Worm (Caenorhabditis elegans) whole organism, L3 larva: Measurements from ENCODE around the gene csn-4.
A peak's percentile ranks its signal among the peaks of the same experiment; 100 is the strongest.

Source experiments
- R02D3.7 ChIP-seq: fragments of 150-350 bp; optimal IDR thresholded peaks from 2 replicates; lab custom pipeline; 2014; ENCODE audit warnings: missing biosample characterization, missing genetic modification characterization
- aly-2 ChIP-seq: fragments of 150-350 bp; optimal IDR thresholded peaks from 2 replicates; lab custom pipeline; 2014; ENCODE audit warnings: missing biosample characterization, missing genetic modification characterization
- ama-1 ChIP-seq: fragments of 150-350 bp; optimal IDR thresholded peaks from 2 replicates; lab custom pipeline; 2018
- ceh-28 ChIP-seq: fragments of 150-350 bp; optimal IDR thresholded peaks from 2 replicates; lab custom pipeline; 2014; ENCODE audit warnings: missing biosample characterization, missing genetic modification reagents, missing genetic modification characterization
- ceh-9 ChIP-seq: sonication (generic microtip); optimal IDR thresholded peaks from 2 replicates; lab custom pipeline; 2018; ENCODE audit warnings: missing biosample characterization, missing genetic modification characterization
- egl-27 ChIP-seq: sonication (generic microtip); optimal IDR thresholded peaks from 4 replicates; lab custom pipeline; 2017; ENCODE audit warnings: missing biosample characterization, missing genetic modification reagents, missing genetic modification characterization
- egl-5 ChIP-seq: fragments of 150-350 bp; optimal IDR thresholded peaks from 2 replicates; lab custom pipeline; 2017; ENCODE audit warnings: missing biosample characterization, missing genetic modification reagents, missing genetic modification characterization, inconsistent platforms
- elt-2 ChIP-seq: sonication (generic microtip); optimal IDR thresholded peaks from 2 replicates; lab custom pipeline; 2016; ENCODE audit warnings: missing genetic modification reagents, mild to moderate bottlenecking, missing genetic modification characterization, missing compliant biosample characterization
- elt-3 ChIP-seq, 3 experiments: fragments of 150-350 bp in 1 of 3; sonication (generic microtip) in 2 of 3; optimal IDR thresholded peaks; 2 replicates in 2 of 3; 4 replicates in 1 of 3; lab custom pipeline; 2014 to 2017; ENCODE audit warnings: missing biosample characterization in 3 of 3, missing genetic modification characterization in 3 of 3
- eor-1 ChIP-seq, 2 experiments: fragments of 150-350 bp; optimal IDR thresholded peaks; 2 replicates each; lab custom pipeline; 2014 to 2018; ENCODE audit warnings: missing biosample characterization in 2 of 2, missing genetic modification characterization in 2 of 2
- fkh-2 ChIP-seq: fragments of 150-350 bp; optimal IDR thresholded peaks from 2 replicates; lab custom pipeline; 2014; ENCODE audit warnings: missing biosample characterization, missing genetic modification reagents, missing genetic modification characterization
- fos-1 ChIP-seq: fragments of 150-350 bp; optimal IDR thresholded peaks from 2 replicates; lab custom pipeline; 2014; ENCODE audit warnings: missing biosample characterization, missing genetic modification characterization
- hmg-11 ChIP-seq: sonication (generic microtip); optimal IDR thresholded peaks from 2 replicates; lab custom pipeline; 2016; ENCODE audit warnings: missing genetic modification characterization, missing compliant biosample characterization
- jun-1 ChIP-seq: fragments of 150-350 bp; optimal IDR thresholded peaks from 2 replicates; lab custom pipeline; 2014; ENCODE audit warnings: missing biosample characterization, missing genetic modification reagents, missing genetic modification characterization
- lin-15B ChIP-seq: fragments of 150-350 bp; optimal IDR thresholded peaks from 2 replicates; lab custom pipeline; 2014; ENCODE audit warnings: missing biosample characterization, missing genetic modification characterization
- lin-39 ChIP-seq: fragments of 150-350 bp; optimal IDR thresholded peaks from 2 replicates; lab custom pipeline; 2018; ENCODE audit warnings: missing biosample characterization, missing genetic modification reagents, missing genetic modification characterization
- lsy-12 ChIP-seq: sonication (generic microtip); optimal IDR thresholded peaks from 2 replicates; lab custom pipeline; 2016; ENCODE audit warnings: mild to moderate bottlenecking, missing genetic modification characterization, missing compliant biosample characterization
- mdl-1 ChIP-seq: fragments of 150-350 bp; optimal IDR thresholded peaks from 2 replicates; lab custom pipeline; 2014; ENCODE audit warnings: missing biosample characterization, missing genetic modification characterization
- mml-1 ChIP-seq: fragments of 150-350 bp; sonication (generic microtip); optimal IDR thresholded peaks from 3 replicates; lab custom pipeline; 2014; ENCODE audit warnings: missing biosample characterization, missing genetic modification characterization
- nfya-1 ChIP-seq: sonication (generic microtip); optimal IDR thresholded peaks from 2 replicates; lab custom pipeline; 2017; ENCODE audit warnings: missing genetic modification characterization, mild to moderate bottlenecking, missing compliant biosample characterization, antibody characterized with exemption, moderate library complexity; ENCODE audit not compliant: insufficient read depth
- nhr-11 ChIP-seq: fragments of 150-350 bp; optimal IDR thresholded peaks from 2 replicates; lab custom pipeline; 2014; ENCODE audit warnings: missing biosample characterization, missing genetic modification characterization
- nhr-12 ChIP-seq: fragments of 150-350 bp; optimal IDR thresholded peaks from 2 replicates; lab custom pipeline; 2014; ENCODE audit warnings: missing biosample characterization, missing genetic modification characterization
- nhr-28 ChIP-seq: fragments of 150-350 bp; optimal IDR thresholded peaks from 2 replicates; lab custom pipeline; 2014; ENCODE audit warnings: missing biosample characterization, missing genetic modification characterization
- nhr-43 ChIP-seq: sonication (generic microtip); optimal IDR thresholded peaks from 2 replicates; lab custom pipeline; 2016; ENCODE audit warnings: mild to moderate bottlenecking, missing genetic modification characterization, missing compliant biosample characterization; ENCODE audit not compliant: poor library complexity, severe bottlenecking
- nhr-67 ChIP-seq: fragments of 150-350 bp; optimal IDR thresholded peaks from 2 replicates; lab custom pipeline; 2014; ENCODE audit warnings: missing biosample characterization, missing genetic modification characterization
- nhr-77 ChIP-seq: fragments of 150-350 bp; optimal IDR thresholded peaks from 2 replicates; lab custom pipeline; 2014; ENCODE audit warnings: missing biosample characterization, missing genetic modification characterization
- pha-4 ChIP-seq: fragments of 150-350 bp; optimal IDR thresholded peaks from 2 replicates; lab custom pipeline; 2014; ENCODE audit warnings: missing biosample characterization, missing genetic modification reagents, missing genetic modification characterization
- pqm-1 ChIP-seq: fragments of 150-350 bp; optimal IDR thresholded peaks from 2 replicates; lab custom pipeline; 2017; ENCODE audit warnings: missing biosample characterization, missing genetic modification characterization, inconsistent platforms
- sea-2 ChIP-seq: fragments of 150-350 bp; sonication (generic microtip); optimal IDR thresholded peaks from 4 replicates; lab custom pipeline; 2014; ENCODE audit warnings: missing biosample characterization, missing genetic modification reagents, missing genetic modification characterization
- snpc-4 ChIP-seq: fragments of 150-350 bp; optimal IDR thresholded peaks from 2 replicates; lab custom pipeline; 2014; ENCODE audit warnings: missing biosample characterization, missing genetic modification characterization
- tbx-2 ChIP-seq: sonication (generic microtip); optimal IDR thresholded peaks from 2 replicates; lab custom pipeline; 2016; ENCODE audit warnings: mild to moderate bottlenecking, missing genetic modification characterization, missing compliant biosample characterization
- unc-39 ChIP-seq: sonication (generic microtip); optimal IDR thresholded peaks from 4 replicates; lab custom pipeline; 2017; ENCODE audit warnings: missing biosample characterization, missing genetic modification characterization
- unc-62 ChIP-seq: fragments of 150-350 bp; sonication (generic microtip); optimal IDR thresholded peaks from 4 replicates; lab custom pipeline; 2014; ENCODE audit warnings: missing biosample characterization, missing genetic modification reagents, missing genetic modification characterization
- zag-1 ChIP-seq: fragments of 150-350 bp; optimal IDR thresholded peaks from 2 replicates; lab custom pipeline; 2014; ENCODE audit warnings: missing biosample characterization, missing genetic modification characterization
- ztf-11 ChIP-seq: fragments of 150-350 bp; optimal IDR thresholded peaks from 2 replicates; lab custom pipeline; 2014; ENCODE audit warnings: missing biosample characterization, missing genetic modification characterization
- ztf-4 ChIP-seq: fragments of 150-350 bp; optimal IDR thresholded peaks from 2 replicates; lab custom pipeline; 2014; ENCODE audit warnings: missing biosample characterization, missing genetic modification characterization

csn-4 gene

ce11 chrIV:1108030-1108429 is 21.2 kb upstream of the csn-4 start:
- TF ChIP-seq jun-1 = no peak
- no peak for TF ChIP-seq nhr-12 (tag; lab: Kevin White, UChicago)
- no peak for TF ChIP-seq zag-1 (tag; lab: Kevin White, UChicago)
- no peak for TF ChIP-seq pqm-1 (tag; lab: Kevin White, UChicago)
- TF ChIP-seq ztf-4 (tag; lab: Kevin White, UChicago) = no peak
- no peak for TF ChIP-seq lsy-12 (tag; lab: Kevin White, UChicago)
- no peak for TF ChIP-seq elt-3 (tag; optimal IDR thresholded peaks at IDR 0.05; lab: Kevin White, UChicago)
- no peak for TF ChIP-seq fos-1 (tag; lab: Kevin White, UChicago)
- TF ChIP-seq nhr-67 = no peak
- TF ChIP-seq egl-27 (tag; lab: Kevin White, UChicago) = no peak
- peak; percentile 29 for TF ChIP-seq egl-5 (tag; lab: Kevin White, UChicago)
- TF ChIP-seq lin-39 (tag; lab: Kevin White, UChicago) = peak; percentile 78
- TF ChIP-seq ztf-11 = no peak

- TF ChIP-seq aly-2 (tag; lab: Kevin White, UChicago) = no peak
- no peak for TF ChIP-seq fos-1 (tag; lab: Kevin White, UChicago)
- TF ChIP-seq lsy-12 (tag; lab: Kevin White, UChicago) = no peak
- TF ChIP-seq nfya-1 = no peak
- no peak for TF ChIP-seq egl-27 (tag; lab: Kevin White, UChicago)
- TF ChIP-seq nhr-77 (tag; lab: Kevin White, UChicago) = no peak
- peak; percentile 69 for TF ChIP-seq lin-39 (tag; lab: Kevin White, UChicago)
- TF ChIP-seq nhr-43 (tag; lab: Kevin White, UChicago) = no peak
- no peak for TF ChIP-seq zag-1 (tag; lab: Kevin White, UChicago)
- peak; percentile 29 for TF ChIP-seq ama-1
Measured at ce11 chrIV:1107190-1107589, 20.4 kb upstream of the csn-4 start, which contains the start of gene ost-1. Gene ost-1 (plus strand): TSS chrIV:1107396.

- TF ChIP-seq hmg-11 (tag; lab: Kevin White, UChicago) = no peak
- no peak for TF ChIP-seq ama-1
- TF ChIP-seq elt-3 (tag; optimal IDR thresholded peaks at IDR 0.05; lab: Kevin White, UChicago) = no peak
- TF ChIP-seq mdl-1 (tag; lab: Kevin White, UChicago) = no peak
- TF ChIP-seq elt-2 (tag; lab: Kevin White, UChicago) = no peak
- TF ChIP-seq nhr-28 = no peak
- TF ChIP-seq sea-2 (GFP tag; lab: Kevin White, UChicago) = no peak
- no peak for TF ChIP-seq R02D3.7
- no peak for TF ChIP-seq snpc-4 (tag; lab: Kevin White, UChicago)
- no peak for TF ChIP-seq mml-1 (tag; lab: Kevin White, UChicago)
- TF ChIP-seq lin-39 (tag; lab: Kevin White, UChicago) = no peak
- TF ChIP-seq tbx-2 (tag; lab: Kevin White, UChicago) = no peak
Measured at ce11 chrIV:1105999-1106398, 19.2 kb upstream of the csn-4 start.

ce11 chrIV:1105104-1105503 is 18.3 kb upstream of the csn-4 start:
- TF ChIP-seq aly-2 (tag; lab: Kevin White, UChicago) (no peak), ceh-28 (tag; lab: Kevin White, UChicago) (no peak), fkh-2 (tag; lab: Kevin White, UChicago) (peak; percentile 42)

ce11 chrIV:1104518-1104917 is 17.7 kb upstream of the csn-4 start, which contains the start of the genes C44B12.9 and C44B12.3:
Gene C44B12.9 (minus strand): TSS chrIV:1104618.
Gene C44B12.3 (plus strand): TSS chrIV:1104766.
- no peak for TF ChIP-seq snpc-4 (tag; lab: Kevin White, UChicago)
- TF ChIP-seq tbx-2 (tag; lab: Kevin White, UChicago) = no peak
- no peak for TF ChIP-seq mdl-1 (tag; lab: Kevin White, UChicago)
- no peak for TF ChIP-seq nhr-11 (tag; lab: Kevin White, UChicago)
- TF ChIP-seq elt-2 (tag; lab: Kevin White, UChicago) = no peak
- no peak for TF ChIP-seq eor-1 (tag; optimal IDR thresholded peaks at IDR 0.05; lab: Kevin White, UChicago)
- TF ChIP-seq lsy-12 (tag; lab: Kevin White, UChicago) = no peak
- TF ChIP-seq nhr-43 (tag; lab: Kevin White, UChicago) = no peak

- TF ChIP-seq ztf-11 (no peak), lin-15B (no peak), mdl-1 (tag; lab: Kevin White, UChicago) (no peak), pqm-1 (tag; lab: Kevin White, UChicago) (no peak), pha-4 (tag; lab: Kevin White, UChicago) (no peak), nhr-77 (tag; lab: Kevin White, UChicago) (no peak), ceh-9 (no peak), unc-62 (GFP tag; lab: Kevin White, UChicago) (no peak), nfya-1 (no peak), sea-2 (GFP tag; lab: Kevin White, UChicago) (no peak), fos-1 (tag; lab: Kevin White, UChicago) (no peak), tbx-2 (tag; lab: Kevin White, UChicago) (no peak), ama-1 (no peak), unc-39 (tag; lab: Kevin White, UChicago) (no peak), nhr-11 (tag; lab: Kevin White, UChicago) (no peak), fkh-2 (tag; lab: Kevin White, UChicago) (no peak), zag-1 (tag; lab: Kevin White, UChicago) (no peak)
- TF ChIP-seq, all 47 proteins: peak for 0
Measured at ce11 chrIV:1097153-1097552, 10.3 kb upstream of the csn-4 start, which contains the start of gene cox-18. Gene cox-18 (plus strand): TSS chrIV:1097453.
